Fruit fly (Drosophila melanogaster) ovary, adult (tissue): ENCODE measurements around the gene mthl1.

Experiments
- CG17801 ChIP-seq: fragments of 200-800 bp; optimal IDR thresholded peaks from 2 replicates; lab custom pipeline; 2019; ENCODE audit warnings: missing biosample characterization, mild to moderate bottlenecking, missing genetic modification characterization, moderate library complexity; ENCODE audit not compliant: partially characterized antibody

Gene mthl1

DNA sequence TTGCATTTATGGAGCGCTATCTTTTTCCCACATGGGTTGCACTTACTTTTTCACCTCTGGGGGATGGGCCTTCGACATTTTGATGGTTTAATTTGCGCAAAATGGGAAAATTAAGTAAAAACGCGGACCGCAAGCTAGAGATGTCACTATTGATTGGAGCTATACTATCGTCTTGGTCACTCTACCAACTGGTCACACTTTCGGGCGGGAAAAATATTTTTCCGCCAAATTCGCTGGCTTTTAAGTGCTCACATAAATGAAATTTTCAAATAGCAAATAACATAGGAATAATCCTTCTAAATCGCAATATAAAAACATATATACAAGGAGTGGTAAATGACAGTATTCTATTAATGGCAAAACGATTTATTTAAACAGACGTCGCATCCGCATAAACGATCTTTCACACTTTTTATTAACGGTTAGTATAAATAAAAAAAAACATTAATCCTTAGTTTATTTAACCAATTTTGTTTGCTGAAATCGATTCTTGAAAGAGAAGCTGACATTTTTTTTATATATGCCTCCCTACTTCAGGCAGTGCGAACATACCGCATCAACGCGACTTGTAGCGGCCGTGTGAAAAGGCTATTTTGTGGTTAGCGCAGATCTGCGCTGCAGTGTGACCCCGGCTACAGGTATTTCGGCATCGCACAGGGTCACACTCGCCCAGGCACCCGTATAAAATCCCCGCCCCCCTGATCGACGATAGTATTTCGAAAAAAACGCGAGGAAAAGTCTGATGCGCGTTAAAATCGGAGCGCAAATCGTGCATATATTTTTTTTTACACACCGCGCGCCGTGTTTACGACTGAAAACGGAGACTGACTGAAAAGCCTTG is at the start of gene mthl1, which contains the start of gene SNRPG:
mthl1 (plus strand) TSS at position 709 of the 841 bp plus-strand sequence.
SNRPG (minus strand) TSS at position 160 of the 841 bp plus-strand sequence.
- no peak for TF ChIP-seq CG17801 (GFP tag; lab: Kevin White, UChicago)

DNA sequence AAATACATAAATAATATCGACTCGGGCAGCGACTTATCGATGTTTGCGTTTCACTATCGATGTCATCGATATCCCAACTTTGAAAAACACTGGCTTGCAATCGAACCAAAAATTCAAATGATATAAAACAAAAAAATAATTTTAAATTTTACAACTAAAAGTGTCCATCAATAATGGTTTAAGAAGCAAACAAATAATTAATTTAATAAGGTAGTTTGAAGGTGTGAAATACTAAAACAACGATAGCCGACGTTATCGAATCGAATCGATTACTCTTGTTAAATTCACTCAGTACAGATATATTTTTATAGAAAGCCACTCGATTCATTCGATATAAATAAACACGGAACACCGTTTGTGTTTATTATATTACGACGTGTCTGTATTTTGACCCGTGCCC is 47.4 kb upstream of the mthl1 start, which contains the start of the genes SMC3 and Ubc7:
SMC3 (minus strand) TSS at position 22 of the 400 bp plus-strand sequence.
Ubc7 (plus strand) TSS at position 260 of the 400 bp plus-strand sequence.
- TF ChIP-seq CG17801 (GFP tag; lab: Kevin White, UChicago) = peak; percentile 20

DNA sequence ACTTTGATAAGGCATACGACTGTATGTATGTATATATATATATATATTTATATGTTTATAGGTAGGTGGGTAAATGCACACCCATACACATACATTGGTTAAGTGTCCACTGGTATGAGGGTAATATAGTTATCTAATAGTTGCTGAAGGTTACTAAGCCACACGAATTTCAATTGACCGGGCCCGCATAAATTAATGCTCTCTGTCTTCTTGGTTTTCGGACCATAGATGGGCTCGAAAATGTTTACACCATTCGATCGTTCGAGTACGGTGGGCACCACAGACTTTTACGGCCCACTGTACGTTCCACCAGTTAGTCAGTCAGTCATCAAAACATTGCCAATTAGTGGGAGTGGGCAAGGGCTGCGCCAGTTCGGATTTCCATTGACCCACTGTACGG is 45.4 kb upstream of the mthl1 start:
- TF ChIP-seq CG17801 (GFP tag; lab: Kevin White, UChicago) = no peak

DNA sequence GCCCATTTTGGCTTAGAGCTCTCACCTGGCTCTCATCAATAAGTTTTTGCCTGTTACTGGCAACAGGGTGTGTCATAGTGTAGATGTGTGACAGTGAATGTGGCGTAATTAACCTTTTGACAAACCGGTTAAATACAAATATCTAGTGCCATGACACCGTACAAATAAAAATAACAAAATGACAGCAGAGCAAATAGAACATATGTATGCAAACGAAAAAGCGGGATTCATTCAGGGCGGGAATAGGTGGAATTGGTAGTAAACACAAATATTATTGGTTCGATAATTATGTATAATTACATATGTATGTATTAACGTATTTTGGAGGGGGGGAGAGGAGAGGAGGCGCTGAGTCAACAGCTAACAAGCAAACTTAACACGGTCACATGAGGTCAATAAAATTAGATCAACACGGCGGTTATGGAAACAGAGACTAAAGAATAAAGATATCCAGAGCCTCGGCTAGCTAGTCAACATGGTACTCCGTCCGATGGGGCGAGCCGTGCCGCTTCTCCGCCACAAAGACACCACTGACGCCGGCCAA is 44.4 kb upstream of the mthl1 start:
- no peak for TF ChIP-seq CG17801 (GFP tag; lab: Kevin White, UChicago)

DNA sequence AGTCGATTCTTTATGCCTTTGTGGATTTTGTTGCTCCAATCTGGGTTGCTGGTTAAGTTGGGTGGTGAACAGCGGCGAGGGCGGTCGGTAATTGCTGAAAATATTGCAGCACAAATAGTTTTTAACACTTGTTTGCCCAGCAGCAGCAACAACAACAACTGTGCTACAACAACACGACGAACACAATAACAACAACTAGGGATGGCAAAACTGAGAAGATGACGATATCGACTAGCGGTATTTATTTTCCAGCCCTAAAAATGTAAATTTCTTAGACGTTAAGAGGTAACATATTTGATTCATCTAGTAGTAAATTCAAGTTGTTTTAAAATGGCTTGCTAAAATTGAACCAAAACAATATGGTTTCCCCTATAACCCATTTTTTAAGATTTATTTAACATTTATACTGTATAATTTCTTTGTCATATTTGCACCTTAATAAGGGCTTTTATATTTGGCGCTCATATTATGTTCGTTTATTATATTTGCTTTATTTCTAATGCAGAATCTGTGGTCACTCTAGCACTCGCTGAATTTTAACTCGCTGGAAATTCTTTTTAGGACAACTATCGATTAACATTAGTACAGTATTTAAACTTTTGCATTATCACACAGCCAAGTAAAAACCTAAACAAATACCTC is 42.3 kb upstream of the mthl1 start:
- peak; percentile 23 for TF ChIP-seq CG17801 (GFP tag; lab: Kevin White, UChicago)

DNA sequence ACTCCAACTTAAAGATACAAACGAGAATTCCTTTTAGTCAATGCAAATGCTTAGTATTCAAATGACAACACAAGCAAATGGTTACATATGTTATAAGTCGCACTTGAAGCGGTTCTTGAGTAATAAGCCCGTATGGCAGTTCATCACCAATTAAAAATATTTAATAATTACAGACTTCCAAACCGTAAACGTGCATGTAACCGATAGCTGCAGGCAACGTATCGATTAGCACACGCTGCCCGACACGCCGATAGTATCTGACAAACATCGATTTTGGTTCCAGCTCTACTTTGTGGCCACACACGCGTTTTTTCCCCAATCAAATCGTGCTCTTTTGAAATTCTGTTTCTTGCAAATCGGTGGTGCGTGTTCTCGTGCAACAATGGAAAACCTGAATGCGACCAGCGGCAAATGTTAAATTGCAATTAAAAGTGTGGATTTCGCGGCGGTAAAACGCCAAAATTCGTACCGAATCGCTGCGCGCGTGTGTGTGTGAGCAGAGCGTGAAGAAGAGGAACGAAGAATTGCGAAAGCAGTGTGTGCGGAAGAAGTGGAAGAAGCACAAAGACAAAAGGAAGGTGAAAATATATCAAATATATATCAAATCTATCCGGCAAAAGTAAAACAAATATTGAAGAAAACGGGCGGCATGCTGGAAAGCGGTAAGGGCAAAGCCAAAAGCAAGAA is 41.6 kb upstream of the mthl1 start, which contains the start of the genes CG9784 and Nup153:
CG9784 (minus strand) TSS at position 238 of the 687 bp plus-strand sequence.
Nup153 (plus strand) TSS at position 264 of the 687 bp plus-strand sequence.
- peak; percentile 60 for TF ChIP-seq CG17801 (GFP tag; lab: Kevin White, UChicago)

DNA sequence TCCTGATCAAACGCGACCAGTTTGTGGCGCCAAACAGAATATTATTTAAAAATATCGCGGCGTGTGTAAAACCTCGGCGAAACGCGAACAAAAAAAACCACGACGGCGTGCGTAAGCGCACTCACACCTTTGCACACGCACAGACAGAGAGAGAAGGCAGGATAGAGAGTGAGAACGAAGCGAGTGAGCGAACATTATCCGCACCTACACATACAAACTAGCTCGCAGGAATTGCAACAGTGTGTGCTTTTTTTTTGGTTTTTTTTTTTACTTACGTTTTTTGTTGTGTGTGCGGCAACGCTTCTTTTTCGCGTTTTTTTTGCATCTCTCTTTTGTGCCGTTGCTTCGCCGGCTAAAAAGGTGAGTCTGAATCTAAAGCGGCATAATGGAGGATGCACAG is 41.0 kb upstream of the mthl1 start:
- no peak for TF ChIP-seq CG17801 (GFP tag; lab: Kevin White, UChicago)

DNA sequence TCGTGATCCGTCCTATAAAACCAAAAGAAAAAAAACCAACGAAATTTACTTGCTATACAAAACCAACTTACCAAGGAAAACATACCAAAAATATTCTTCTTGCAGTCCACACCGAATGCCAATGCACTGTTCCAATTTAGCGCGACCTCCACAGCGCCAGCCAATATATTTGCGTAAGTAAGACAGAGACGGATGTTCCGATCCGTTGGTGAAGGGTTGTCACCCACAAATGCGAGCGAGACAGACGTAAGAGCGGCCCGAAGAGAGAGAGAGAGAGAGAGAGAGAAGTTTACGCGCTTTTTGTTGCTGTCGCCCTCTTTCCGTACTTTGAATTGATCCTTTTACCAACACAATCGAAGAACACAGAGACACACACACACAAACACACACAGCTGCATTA is 32.9 kb upstream of the mthl1 start:
- no peak for TF ChIP-seq CG17801 (GFP tag; lab: Kevin White, UChicago)

DNA sequence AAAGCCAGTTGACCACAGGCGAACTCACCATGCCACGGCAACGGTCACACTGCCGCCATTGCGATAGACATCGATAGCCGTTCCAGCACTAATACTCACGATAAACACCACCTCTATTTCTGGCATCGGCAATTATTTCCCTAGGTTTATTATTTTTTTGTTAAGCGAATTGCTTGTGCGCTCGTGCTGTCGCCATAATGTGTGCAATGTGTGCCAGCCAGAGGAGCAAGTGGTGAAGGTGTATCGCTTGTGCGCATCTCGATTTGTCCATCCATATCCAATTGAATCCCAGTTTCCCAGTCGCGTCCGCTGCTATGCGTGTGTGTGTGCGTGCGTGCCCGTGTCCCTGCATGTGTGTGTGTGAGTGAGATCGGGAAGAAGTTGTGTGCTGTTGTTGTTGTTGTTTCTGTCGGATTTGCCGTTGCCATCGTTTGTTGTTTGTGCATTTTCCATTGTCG is 30.1 kb upstream of the mthl1 start, which contains the start of gene mbt:
mbt (plus strand) TSS at position 85 of the 458 bp plus-strand sequence.
- peak; percentile 7 for TF ChIP-seq CG17801 (GFP tag; lab: Kevin White, UChicago)

DNA sequence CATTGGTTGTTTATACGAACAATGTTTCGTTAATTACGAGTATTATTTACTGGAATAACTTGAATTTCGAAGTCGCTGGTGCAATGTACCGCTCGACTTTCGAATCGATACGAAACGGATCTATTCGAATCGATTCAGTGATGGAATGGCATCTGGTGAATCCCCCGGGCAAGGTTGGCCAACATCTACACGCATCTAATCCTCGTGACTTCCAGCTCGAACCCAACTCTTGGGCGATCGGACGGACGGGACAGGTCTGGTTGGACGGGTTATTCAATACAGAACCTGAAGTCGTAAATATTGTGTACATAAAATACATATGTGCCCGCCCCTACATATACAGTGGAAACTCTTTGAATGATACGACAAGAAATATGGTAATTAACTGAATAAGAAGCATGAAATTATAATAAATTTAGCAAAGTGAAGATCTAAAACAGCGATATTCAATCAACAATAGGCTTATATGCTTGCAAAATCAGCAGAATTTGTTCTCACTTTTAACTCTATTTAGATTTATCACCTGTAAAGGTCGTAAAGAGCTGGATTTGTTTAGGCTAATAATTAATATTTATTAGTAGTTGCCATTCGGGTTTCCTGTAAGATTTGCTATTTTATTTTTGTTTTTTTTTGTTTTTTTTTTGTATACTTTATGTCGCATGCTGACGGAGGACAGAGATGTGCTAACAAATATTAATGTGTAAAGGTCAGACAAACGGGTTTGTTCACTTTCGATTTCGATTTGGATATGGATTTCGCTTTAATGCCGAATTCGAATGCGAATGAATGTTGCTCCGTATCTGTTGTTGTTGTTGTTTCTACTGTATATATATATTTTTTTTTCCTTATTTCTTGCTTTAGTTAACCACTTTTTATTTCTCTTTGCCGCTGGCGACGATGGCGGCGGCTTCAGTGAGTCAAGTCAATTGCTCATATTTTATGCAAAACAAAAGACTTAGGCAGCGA is 23.7 kb upstream of the mthl1 start:
- no peak for TF ChIP-seq CG17801 (GFP tag; lab: Kevin White, UChicago)

DNA sequence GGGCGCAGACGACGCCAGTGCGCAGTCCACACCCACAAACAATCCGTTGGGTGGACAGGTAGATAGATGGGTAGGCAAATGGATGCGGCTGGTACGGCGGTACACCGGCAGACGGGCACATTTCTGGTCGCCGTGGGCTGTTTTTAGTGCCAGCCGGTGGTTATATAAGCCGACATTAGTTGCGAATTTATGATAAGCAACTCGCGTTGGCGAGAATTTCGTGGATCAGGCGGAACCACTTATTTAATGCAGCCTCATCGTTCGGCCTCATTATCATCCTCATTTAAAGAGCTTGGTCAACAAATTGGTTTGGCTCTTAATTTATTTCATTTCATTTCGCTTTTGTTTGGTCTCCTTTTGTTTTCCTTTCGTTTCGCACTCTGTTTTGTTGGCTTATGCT is 22.0 kb upstream of the mthl1 start:
- TF ChIP-seq CG17801 (GFP tag; lab: Kevin White, UChicago) = no peak

DNA sequence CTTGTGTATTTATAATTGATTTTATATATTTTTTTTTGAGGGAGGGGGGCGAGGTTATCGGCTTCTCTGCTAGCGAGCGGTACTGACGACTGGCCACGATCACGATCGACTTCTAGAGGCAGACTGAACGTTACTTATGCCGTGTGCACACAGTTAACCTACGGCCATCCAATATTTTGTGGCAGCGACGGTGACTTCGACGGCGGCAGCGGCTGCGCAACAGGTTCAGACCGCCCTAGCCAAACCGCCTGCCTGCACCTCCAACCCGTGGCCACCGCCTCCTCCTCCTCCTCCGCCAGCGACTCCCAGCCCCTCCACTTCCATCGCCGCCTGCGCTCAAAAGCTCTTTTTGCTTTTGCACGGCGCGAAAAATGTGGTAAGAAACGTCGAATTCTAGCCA is 19.3 kb upstream of the mthl1 start, which contains the start of gene CG9782:
CG9782 (minus strand) TSS at position 128 of the 400 bp plus-strand sequence.
- TF ChIP-seq CG17801 (GFP tag; lab: Kevin White, UChicago) = no peak

DNA sequence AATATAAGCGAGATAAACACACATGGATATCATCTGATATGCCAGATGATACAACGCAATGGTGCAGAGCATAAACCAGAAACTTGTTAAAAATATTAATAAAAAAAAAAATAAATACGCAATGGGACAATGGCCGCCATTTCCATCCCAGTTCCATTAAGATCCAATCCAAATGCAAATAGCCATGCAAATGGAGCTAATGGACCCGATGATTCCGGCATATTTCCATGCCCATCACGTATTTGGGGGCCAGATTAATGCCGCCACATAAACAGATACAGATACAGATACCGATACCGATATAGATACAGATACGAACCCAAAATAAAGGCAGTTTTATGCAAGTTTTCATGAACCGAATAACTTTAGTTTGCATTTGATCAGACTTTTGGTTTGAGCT is 17.2 kb upstream of the mthl1 start:
- TF ChIP-seq CG17801 (GFP tag; lab: Kevin White, UChicago) = no peak
